Worm (Caenorhabditis elegans) whole organism, L3 larva: Measurements from ENCODE around the gene arx-6.

Experiments
- ZK546.5 ChIP-seq: sonication (generic microtip); optimal IDR thresholded peaks from 2 replicates; lab custom pipeline; 2017; ENCODE audit warnings: missing biosample characterization, missing genetic modification characterization
- ceh-28 ChIP-seq: fragments of 150-350 bp; optimal IDR thresholded peaks from 2 replicates; lab custom pipeline; 2014; ENCODE audit warnings: missing biosample characterization, missing genetic modification reagents, missing genetic modification characterization
- daf-12 ChIP-seq: fragments of 150-350 bp; optimal IDR thresholded peaks from 2 replicates; lab custom pipeline; 2014; ENCODE audit warnings: missing biosample characterization, missing genetic modification reagents, missing genetic modification characterization
- egl-27 ChIP-seq: sonication (generic microtip); optimal IDR thresholded peaks from 4 replicates; lab custom pipeline; 2017; ENCODE audit warnings: missing biosample characterization, missing genetic modification reagents, missing genetic modification characterization
- elt-2 ChIP-seq: sonication (generic microtip); optimal IDR thresholded peaks from 2 replicates; lab custom pipeline; 2016; ENCODE audit warnings: missing genetic modification reagents, mild to moderate bottlenecking, missing genetic modification characterization, missing compliant biosample characterization
- elt-3 ChIP-seq, 3 experiments: fragments of 150-350 bp in 1 of 3; sonication (generic microtip) in 2 of 3; optimal IDR thresholded peaks; 2 replicates in 2 of 3; 4 replicates in 1 of 3; lab custom pipeline; 2014 to 2017; ENCODE audit warnings: missing biosample characterization in 3 of 3, missing genetic modification characterization in 3 of 3
- fkh-2 ChIP-seq: fragments of 150-350 bp; optimal IDR thresholded peaks from 2 replicates; lab custom pipeline; 2014; ENCODE audit warnings: missing biosample characterization, missing genetic modification reagents, missing genetic modification characterization
- jun-1 ChIP-seq: fragments of 150-350 bp; optimal IDR thresholded peaks from 2 replicates; lab custom pipeline; 2014; ENCODE audit warnings: missing biosample characterization, missing genetic modification reagents, missing genetic modification characterization
- lin-39 ChIP-seq: fragments of 150-350 bp; optimal IDR thresholded peaks from 2 replicates; lab custom pipeline; 2018; ENCODE audit warnings: missing biosample characterization, missing genetic modification reagents, missing genetic modification characterization
- lsy-12 ChIP-seq: sonication (generic microtip); optimal IDR thresholded peaks from 2 replicates; lab custom pipeline; 2016; ENCODE audit warnings: mild to moderate bottlenecking, missing genetic modification characterization, missing compliant biosample characterization
- mdl-1 ChIP-seq: fragments of 150-350 bp; optimal IDR thresholded peaks from 2 replicates; lab custom pipeline; 2014; ENCODE audit warnings: missing biosample characterization, missing genetic modification characterization
- nfya-1 ChIP-seq: sonication (generic microtip); optimal IDR thresholded peaks from 2 replicates; lab custom pipeline; 2017; ENCODE audit warnings: missing genetic modification characterization, mild to moderate bottlenecking, missing compliant biosample characterization, antibody characterized with exemption, moderate library complexity; ENCODE audit not compliant: insufficient read depth
- nhr-11 ChIP-seq: fragments of 150-350 bp; optimal IDR thresholded peaks from 2 replicates; lab custom pipeline; 2014; ENCODE audit warnings: missing biosample characterization, missing genetic modification characterization
- nhr-12 ChIP-seq: fragments of 150-350 bp; optimal IDR thresholded peaks from 2 replicates; lab custom pipeline; 2014; ENCODE audit warnings: missing biosample characterization, missing genetic modification characterization
- nhr-23 ChIP-seq: fragments of 150-350 bp; optimal IDR thresholded peaks from 2 replicates; lab custom pipeline; 2014; ENCODE audit warnings: missing biosample characterization, missing genetic modification reagents, missing genetic modification characterization
- nhr-25 ChIP-seq: sonication (generic microtip); optimal IDR thresholded peaks from 2 replicates; lab custom pipeline; 2017; ENCODE audit warnings: missing biosample characterization, missing genetic modification characterization
- nhr-43 ChIP-seq: sonication (generic microtip); optimal IDR thresholded peaks from 2 replicates; lab custom pipeline; 2016; ENCODE audit warnings: mild to moderate bottlenecking, missing genetic modification characterization, missing compliant biosample characterization; ENCODE audit not compliant: poor library complexity, severe bottlenecking
- nhr-77 ChIP-seq: fragments of 150-350 bp; optimal IDR thresholded peaks from 2 replicates; lab custom pipeline; 2014; ENCODE audit warnings: missing biosample characterization, missing genetic modification characterization
- pha-4 ChIP-seq: fragments of 150-350 bp; optimal IDR thresholded peaks from 2 replicates; lab custom pipeline; 2014; ENCODE audit warnings: missing biosample characterization, missing genetic modification reagents, missing genetic modification characterization
- sea-2 ChIP-seq: fragments of 150-350 bp; sonication (generic microtip); optimal IDR thresholded peaks from 4 replicates; lab custom pipeline; 2014; ENCODE audit warnings: missing biosample characterization, missing genetic modification reagents, missing genetic modification characterization

Gene arx-6

ce11 chrIII:4922020-4922419, 43.6 kb downstream of the arx-6 start, which contains the start of gene mmab-1:
TSS of gene mmab-1 (minus strand) at chrIII:4922114.
- peak; percentile 6 for TF ChIP-seq lin-39 (tag; lab: Kevin White, UChicago)
- peak; percentile 28 for TF ChIP-seq nfya-1 (tag; lab: Kevin White, UChicago)
- TF ChIP-seq nhr-43 (tag; lab: Kevin White, UChicago) = peak; percentile 71

DNA sequence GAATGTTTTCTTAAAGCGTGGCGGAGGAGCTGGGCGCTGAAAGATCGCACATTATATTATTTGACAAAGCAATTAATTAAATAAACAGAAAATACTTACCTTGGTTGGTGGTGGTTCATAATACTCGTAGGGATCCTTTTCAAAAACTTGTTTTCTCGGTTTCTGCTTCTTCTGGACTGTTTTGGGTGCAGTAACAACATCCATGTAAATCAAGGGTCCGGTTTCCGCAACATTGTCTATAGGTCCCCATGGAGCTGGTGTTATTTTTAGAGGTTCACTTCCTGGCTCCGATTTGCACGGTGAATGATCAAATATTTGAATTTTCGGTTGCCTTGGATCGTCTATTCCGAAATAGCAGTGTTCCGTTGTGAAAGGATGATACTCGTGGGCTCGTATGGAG, 45.7 kb downstream of the arx-6 start:
- TF ChIP-seq nhr-25 (tag; lab: Kevin White, UChicago) (no peak), nhr-77 (tag; lab: Kevin White, UChicago) (no peak), egl-27 (tag; lab: Kevin White, UChicago) (no peak), elt-3 (tag; optimal IDR thresholded peaks at IDR 0.05; lab: Kevin White, UChicago) (no peak), nhr-12 (tag; lab: Kevin White, UChicago) (no peak), nhr-11 (tag; lab: Kevin White, UChicago) (no peak), pha-4 (no peak), daf-12 (no peak), ZK546.5 (tag; lab: Kevin White, UChicago) (no peak), fkh-2 (tag; lab: Kevin White, UChicago) (no peak), nhr-23 (no peak), lsy-12 (tag; lab: Kevin White, UChicago) (no peak), mdl-1 (tag; lab: Kevin White, UChicago) (no peak), ceh-28 (tag; lab: Kevin White, UChicago) (no peak), jun-1 (tag; lab: Kevin White, UChicago) (no peak), sea-2 (GFP tag; lab: Kevin White, UChicago) (no peak), elt-2 (no peak)
